Worm (Caenorhabditis elegans): ENCODE results near the gene C08F8.2.

DNA sequence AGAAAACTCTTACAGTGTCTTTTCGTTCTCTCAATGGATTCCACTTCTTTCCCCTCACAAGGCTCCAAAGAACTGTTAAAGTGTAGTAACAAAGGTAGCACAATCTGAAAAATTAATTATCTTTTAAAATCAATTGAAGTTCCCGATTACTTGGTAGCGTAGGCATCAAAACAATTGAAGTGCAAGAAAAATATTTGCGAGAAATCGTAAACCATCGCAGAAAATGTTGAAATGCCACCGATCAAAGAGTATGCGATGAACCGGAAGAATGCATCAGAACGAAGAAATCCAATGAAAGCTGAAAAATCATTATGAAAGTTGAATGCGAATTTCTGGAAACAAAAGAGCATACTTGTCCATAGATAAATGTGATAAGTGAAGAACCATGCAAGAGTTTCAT, 4.3 kb upstream of the C08F8.2 start:
- TF ChIP-seq snpc-4 (GFP tag; optimal IDR thresholded peaks at IDR 0.05) (no peak), snpc-4 (tag; optimal IDR thresholded peaks at IDR 0.05) (no peak), tlf-1 (GFP tag; optimal IDR thresholded peaks at IDR 0.05) (no peak), unc-62 (GFP tag; optimal IDR thresholded peaks at IDR 0.05) (no peak), hsf-1 (GFP tag; IDR thresholded peaks at IDR 0.05) (no peak), let-526 (GFP tag; IDR thresholded peaks at IDR 0.05) (no peak), B0261.1 (tag; optimal IDR thresholded peaks at IDR 0.05) (no peak), atf-7 (tag; optimal IDR thresholded peaks at IDR 0.05) (no peak), unc-130 (GFP tag; optimal IDR thresholded peaks at IDR 0.05) (no peak), Y79H2A.3 (GFP tag; conservative IDR thresholded peaks at IDR 0.05) (no peak), bed-2 (GFP tag; IDR thresholded peaks at IDR 0.05) (no peak), attf-5 (GFP tag; optimal IDR thresholded peaks at IDR 0.05) (no peak)
